Fruit fly (Drosophila melanogaster): ENCODE measurements around the gene lace.

DNA sequence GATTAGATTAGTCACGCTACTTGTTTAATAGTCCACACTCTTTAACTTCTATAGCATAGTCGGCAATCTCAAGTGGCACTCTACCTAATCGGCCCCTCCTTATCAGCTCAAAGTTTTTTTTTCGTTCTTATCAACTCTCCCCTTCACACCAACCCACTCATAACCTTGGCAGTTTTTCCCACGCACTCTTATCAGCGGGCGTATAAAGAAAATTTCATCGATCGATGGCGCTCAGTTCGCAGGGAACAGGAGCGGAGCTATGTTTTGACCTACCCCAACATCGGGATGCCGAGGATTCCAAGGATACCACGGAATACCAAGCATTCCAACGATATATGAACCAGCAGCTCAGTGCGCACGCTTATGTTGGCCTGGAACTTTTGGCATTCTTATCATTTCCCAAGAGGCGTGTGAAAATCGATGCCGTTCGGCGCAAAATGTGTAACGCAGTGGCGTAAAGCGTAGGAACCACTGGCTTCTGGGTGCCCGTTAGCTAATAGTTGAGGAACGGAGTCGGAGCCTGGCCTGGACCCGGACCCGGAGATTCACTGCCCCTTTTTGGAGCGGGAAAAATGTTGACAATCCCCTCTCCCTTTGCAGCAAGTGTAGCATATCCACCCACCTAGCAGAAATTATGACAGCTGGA is 8.6 kb upstream of the lace start:
- TF ChIP-seq nerfin-2 (GFP tag; IDR thresholded peaks at IDR 0.05; ENCODE audit: partially characterized antibody) (no peak), Ets65A (GFP tag) (no peak), tgo (GFP tag; IDR thresholded peaks at IDR 0.05) (no peak), CG12659 (GFP tag; optimal IDR thresholded peaks at IDR 0.05) (no peak), kah (GFP tag; optimal IDR thresholded peaks at IDR 0.05) (no peak), Hand (GFP tag; optimal IDR thresholded peaks at IDR 0.05) (no peak), CG2202 (tag; optimal IDR thresholded peaks at IDR 0.05) (no peak), fd96Cb (tag; optimal IDR thresholded peaks at IDR 0.05) (no peak)

All from whole organism, embryonic.